Worm (Caenorhabditis elegans): ENCODE results near the gene T01G1.4.

DNA sequence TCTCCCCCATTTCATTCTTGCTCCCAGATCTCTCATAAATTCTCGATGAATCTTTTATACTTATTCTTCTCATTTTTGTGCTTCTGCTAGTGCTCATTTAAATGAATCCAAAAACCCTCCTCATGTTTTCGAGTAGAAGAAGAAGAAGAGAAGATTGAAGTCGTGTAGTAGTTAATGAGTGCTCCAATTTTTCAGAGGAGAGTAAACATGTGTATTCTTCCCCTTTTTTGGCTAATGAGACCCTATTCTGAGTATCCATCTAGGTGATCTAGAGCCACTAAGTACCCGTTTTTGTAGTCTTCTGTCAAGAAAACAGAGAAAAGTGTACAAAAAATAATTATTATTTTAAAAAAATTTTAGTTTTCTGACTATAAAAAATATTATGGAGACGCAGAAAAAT lies 9.7 kb downstream of the T01G1.4 start:
- TF ChIP-seq elt-2 (tag; optimal IDR thresholded peaks at IDR 0.05), result no peak
- no peak for TF ChIP-seq sox-4 (tag; optimal IDR thresholded peaks at IDR 0.05)
- no peak for TF ChIP-seq ceh-9 (tag; optimal IDR thresholded peaks at IDR 0.05)
- no peak for TF ChIP-seq madf-2 (tag; optimal IDR thresholded peaks at IDR 0.05)
- no peak for TF ChIP-seq ceh-45 (GFP tag; IDR thresholded peaks at IDR 0.05)
- no peak for TF ChIP-seq T23F11.4 (GFP tag; optimal IDR thresholded peaks at IDR 0.05)
- no peak for TF ChIP-seq lin-11 (tag; optimal IDR thresholded peaks at IDR 0.05)
